Worm (Caenorhabditis elegans) whole organism, young adult: ENCODE data around the gene srbc-62.

Source experiments
- B0035.1 ChIP-seq: sonication (generic microtip); optimal IDR thresholded peaks from 2 replicates; lab custom pipeline; 2016; ENCODE audit warnings: missing genetic modification characterization, mild to moderate bottlenecking, missing compliant biosample characterization, missing genotype, missing genetic modification reagents
- B0336.3 ChIP-seq: fragments of 200-800 bp; sonication (Bioruptor generic); IDR thresholded peaks from 2 replicates; pipeline ENCODE4 v1.3.6; 2022; ENCODE audit warnings: missing genetic modification characterization, missing compliant biosample characterization
- F33H1.4 ChIP-seq: fragments of 200-800 bp; sonication (Bioruptor generic); IDR thresholded peaks from 2 replicates; pipeline ENCODE4 v1.3.6; 2022; ENCODE audit warnings: missing genetic modification reagents, missing genetic modification characterization, missing compliant biosample characterization
- F37B4.10 ChIP-seq: fragments of 200-800 bp; sonication (Bioruptor generic); IDR thresholded peaks from 2 replicates; pipeline ENCODE4 v1.3.6; 2022; ENCODE audit warnings: missing genetic modification characterization, missing compliant biosample characterization
- F55B11.4 ChIP-seq: sonication (generic microtip); optimal IDR thresholded peaks from 2 replicates; lab custom pipeline; 2016; ENCODE audit warnings: missing compliant biosample characterization, missing genetic modification characterization, borderline replicate concordance; ENCODE audit not compliant: insufficient read depth
- F57C9.4 ChIP-seq: sonication (generic microtip); optimal IDR thresholded peaks from 2 replicates; lab custom pipeline; 2017; ENCODE audit warnings: mild to moderate bottlenecking, missing genetic modification characterization, missing compliant biosample characterization
- K11D2.4 ChIP-seq: fragments of 200-800 bp; sonication (Bioruptor generic); IDR thresholded peaks from 2 replicates; pipeline ENCODE4 v1.3.6; 2022; ENCODE audit warnings: missing genetic modification reagents, missing genetic modification characterization, missing compliant biosample characterization
- K12H6.12 ChIP-seq: fragments of 200-800 bp; sonication (Bioruptor generic); optimal IDR thresholded peaks from 2 replicates; lab custom pipeline; 2018; ENCODE audit warnings: mild to moderate bottlenecking, missing genetic modification characterization, missing compliant biosample characterization
- T26A5.8 ChIP-seq: sonication (generic microtip); optimal IDR thresholded peaks from 2 replicates; lab custom pipeline; 2016; ENCODE audit warnings: missing genetic modification characterization, missing compliant biosample characterization
- Y53F4B.3 ChIP-seq: fragments of 200-800 bp; sonication (Bioruptor generic); IDR thresholded peaks from 2 replicates; pipeline ENCODE4 v1.3.6; 2022; ENCODE audit warnings: missing genetic modification reagents, missing genetic modification characterization, missing compliant biosample characterization
- Y53G8AR.9 ChIP-seq: fragments of 200-800 bp; sonication (Bioruptor generic); conservative IDR thresholded peaks from 2 replicates; pipeline ENCODE4 v1.3.6; 2022; ENCODE audit warnings: missing genetic modification reagents, missing genetic modification characterization, missing compliant biosample characterization
- Y67H2A.10 ChIP-seq: fragments of 200-800 bp; sonication (Bioruptor generic); conservative IDR thresholded peaks from 2 replicates; pipeline ENCODE4 v1.3.6; 2022; ENCODE audit warnings: missing genetic modification reagents, missing genetic modification characterization, missing compliant biosample characterization
- Y79H2A.3 ChIP-seq: fragments of 200-800 bp; sonication (Bioruptor generic); conservative IDR thresholded peaks from 2 replicates; pipeline ENCODE4 v1.3.6; 2022; ENCODE audit warnings: missing genetic modification reagents, missing genetic modification characterization, missing compliant biosample characterization
- aptf-2 ChIP-seq: fragments of 200-800 bp; sonication (Bioruptor generic); conservative IDR thresholded peaks from 2 replicates; pipeline ENCODE4 v1.3.6; 2022; ENCODE audit warnings: missing genetic modification reagents, missing genetic modification characterization, missing compliant biosample characterization
- attf-5 ChIP-seq: fragments of 200-800 bp; sonication (Bioruptor generic); optimal IDR thresholded peaks from 2 replicates; lab custom pipeline; 2018; ENCODE audit warnings: mild to moderate bottlenecking, missing genetic modification characterization, missing compliant biosample characterization
- cebp-1 ChIP-seq, 2 experiments: fragments of 200-800 bp in 1 of 2; sonication (Bioruptor generic) in 1 of 2; sonication (generic microtip) in 1 of 2; IDR thresholded peaks in 1 of 2; optimal IDR thresholded peaks in 1 of 2; 2 replicates each; pipeline versions ENCODE4 v1.3.6 to Lab custom; 2017 to 2022; ENCODE audit warnings: missing compliant biosample characterization in 2 of 2, missing genetic modification characterization in 2 of 2, mild to moderate bottlenecking in 1 of 2, missing genetic modification reagents in 1 of 2, moderate library complexity in 1 of 2
- cebp-2 ChIP-seq: fragments of 200-800 bp; sonication (Bioruptor generic); IDR thresholded peaks from 2 replicates; pipeline ENCODE4 v1.3.6; 2022; ENCODE audit warnings: missing genetic modification characterization, missing compliant biosample characterization
- ceh-79 ChIP-seq: sonication (generic microtip); optimal IDR thresholded peaks from 2 replicates; lab custom pipeline; 2017; ENCODE audit warnings: mild to moderate bottlenecking, missing genetic modification characterization, missing compliant biosample characterization
- ets-4 ChIP-seq: fragments of 200-800 bp; sonication (Bioruptor generic); optimal IDR thresholded peaks from 2 replicates; lab custom pipeline; 2018; ENCODE audit warnings: mild to moderate bottlenecking, missing genetic modification characterization, missing compliant biosample characterization
- hmg-1.2 ChIP-seq: fragments of 200-800 bp; sonication (Bioruptor generic); IDR thresholded peaks from 2 replicates; pipeline ENCODE4 v1.3.6; 2022; ENCODE audit warnings: missing genetic modification reagents, missing genetic modification characterization, missing compliant biosample characterization
- hrde-1 ChIP-seq: sonication (generic microtip); optimal IDR thresholded peaks from 2 replicates; lab custom pipeline; 2016; ENCODE audit warnings: missing genetic modification characterization, mild to moderate bottlenecking, missing compliant biosample characterization, moderate library complexity, missing genotype, missing genetic modification reagents, borderline replicate concordance
- lin-35 ChIP-seq, 3 experiments: fragments of 150-350 bp in 2 of 3; sonication (generic microtip) in 1 of 3; optimal IDR thresholded peaks; 2 replicates each; lab custom pipeline; 2014 to 2018; ENCODE audit warnings: missing biosample characterization in 3 of 3, missing genetic modification characterization in 3 of 3, missing genetic modification reagents in 3 of 3
- lin-40 ChIP-seq: sonication (generic microtip); optimal IDR thresholded peaks from 2 replicates; lab custom pipeline; 2016; ENCODE audit warnings: missing genetic modification characterization, mild to moderate bottlenecking, missing compliant biosample characterization, missing genotype, missing genetic modification reagents
- lsl-1 ChIP-seq: fragments of 200-800 bp; sonication (Bioruptor generic); optimal IDR thresholded peaks from 2 replicates; lab custom pipeline; 2018; ENCODE audit warnings: mild to moderate bottlenecking, missing genetic modification characterization, moderate library complexity, missing compliant biosample characterization
- lsy-27 ChIP-seq: sonication (generic microtip); optimal IDR thresholded peaks from 2 replicates; lab custom pipeline; 2017; ENCODE audit warnings: missing genetic modification characterization, mild to moderate bottlenecking, missing compliant biosample characterization, antibody characterized with exemption, missing genotype, borderline replicate concordance; ENCODE audit not compliant: insufficient read depth
- nfyb-1 ChIP-seq: fragments of 200-800 bp; sonication (Bioruptor generic); IDR thresholded peaks from 2 replicates; pipeline ENCODE4 v1.3.6; 2022; ENCODE audit warnings: missing genetic modification reagents, missing genetic modification characterization, missing compliant biosample characterization
- nhr-179 ChIP-seq: sonication (generic microtip); optimal IDR thresholded peaks from 2 replicates; lab custom pipeline; 2016; ENCODE audit warnings: mild to moderate bottlenecking, missing genetic modification characterization, missing compliant biosample characterization
- nhr-27 ChIP-seq: fragments of 200-800 bp; sonication (Bioruptor generic); optimal IDR thresholded peaks from 2 replicates; lab custom pipeline; 2018; ENCODE audit warnings: mild to moderate bottlenecking, missing genetic modification characterization, moderate library complexity, missing compliant biosample characterization
- nhr-80 ChIP-seq: sonication (generic microtip); optimal IDR thresholded peaks from 2 replicates; lab custom pipeline; 2016; ENCODE audit warnings: missing genetic modification characterization, missing compliant biosample characterization
- nhr-90 ChIP-seq: sonication (generic microtip); optimal IDR thresholded peaks from 2 replicates; lab custom pipeline; 2016; ENCODE audit warnings: missing genotype, mild to moderate bottlenecking, missing genetic modification characterization, missing compliant biosample characterization
- repo-1 ChIP-seq: sonication (generic microtip); optimal IDR thresholded peaks from 2 replicates; lab custom pipeline; 2017; ENCODE audit warnings: mild to moderate bottlenecking, missing genetic modification characterization, missing compliant biosample characterization
- sea-2 ChIP-seq: fragments of 200-800 bp; sonication (Bioruptor generic); IDR thresholded peaks from 2 replicates; pipeline ENCODE4 v1.3.6; 2022; ENCODE audit warnings: missing genetic modification characterization, missing compliant biosample characterization
- snpc-3.4 ChIP-seq: sonication (generic microtip); optimal IDR thresholded peaks from 2 replicates; lab custom pipeline; 2017; ENCODE audit warnings: missing genetic modification characterization, mild to moderate bottlenecking, missing compliant biosample characterization, antibody characterized with exemption, moderate library complexity, missing genotype, missing genetic modification reagents
- sptf-2 ChIP-seq: fragments of 200-800 bp; sonication (Bioruptor generic); optimal IDR thresholded peaks from 2 replicates; lab custom pipeline; 2018; ENCODE audit warnings: mild to moderate bottlenecking, missing genetic modification characterization, missing compliant biosample characterization
- tbp1 ChIP-seq: fragments of 200-800 bp; sonication (Bioruptor generic); optimal IDR thresholded peaks from 2 replicates; lab custom pipeline; 2018; ENCODE audit warnings: mild to moderate bottlenecking, missing genetic modification characterization, missing compliant biosample characterization
- tbx-9 ChIP-seq: sonication (generic microtip); optimal IDR thresholded peaks from 2 replicates; lab custom pipeline; 2016; ENCODE audit warnings: borderline replicate concordance, missing genetic modification characterization, inconsistent platforms, missing compliant biosample characterization
- unc-130 ChIP-seq: sonication (generic microtip); optimal IDR thresholded peaks from 2 replicates; lab custom pipeline; 2016; ENCODE audit warnings: missing genetic modification reagents, missing genetic modification characterization, missing compliant biosample characterization
- xnd-1 ChIP-seq: sonication (generic microtip); optimal IDR thresholded peaks from 2 replicates; lab custom pipeline; 2016; ENCODE audit warnings: missing genotype, missing genetic modification reagents, missing genetic modification characterization, missing compliant biosample characterization
- zfh-2 ChIP-seq: fragments of 200-800 bp; sonication (Bioruptor generic); conservative IDR thresholded peaks from 2 replicates; pipeline ENCODE4 v1.3.6; 2022; ENCODE audit warnings: missing genetic modification reagents, missing genetic modification characterization, missing compliant biosample characterization
- ztf-26 ChIP-seq: sonication (generic microtip); optimal IDR thresholded peaks from 2 replicates; lab custom pipeline; 2017; ENCODE audit warnings: missing genetic modification characterization, missing compliant biosample characterization

Gene srbc-62

ce11 chrV:17236345-17236744 is 18.6 kb downstream of the srbc-62 start, which contains the start of gene T19C9.10:
Gene T19C9.10, plus strand, starts transcription at chrV:17236592.
- TF ChIP-seq B0336.3 (GFP tag; lab: Robert Waterston, UW) = no peak
- no peak for TF ChIP-seq attf-5 (GFP tag; lab: Kevin White, UChicago)
- TF ChIP-seq lin-35 (GFP tag; optimal IDR thresholded peaks at IDR 0.05; lab: Kevin White, UChicago) = no peak
- no peak for TF ChIP-seq Y53F4B.3 (GFP tag; lab: Robert Waterston, UW)
- no peak for TF ChIP-seq F55B11.4
- TF ChIP-seq xnd-1 (tag; lab: Kevin White, UChicago) = no peak
- TF ChIP-seq K11D2.4 = no peak
- no peak for TF ChIP-seq lin-40 (tag; lab: Kevin White, UChicago)
- no peak for TF ChIP-seq F33H1.4
- TF ChIP-seq Y53G8AR.9 (GFP tag; lab: Robert Waterston, UW) = no peak
- TF ChIP-seq sptf-2 = no peak
- TF ChIP-seq lsy-27 (tag; lab: Kevin White, UChicago) = no peak
- no peak for TF ChIP-seq nhr-179 (tag; lab: Kevin White, UChicago)
- no peak for TF ChIP-seq zfh-2 (GFP tag; lab: Robert Waterston, UW)
- no peak for TF ChIP-seq nhr-90
- no peak for TF ChIP-seq cebp-1 (GFP tag; IDR thresholded peaks at IDR 0.05; lab: Robert Waterston, UW)
- no peak for TF ChIP-seq cebp-1 (tag; optimal IDR thresholded peaks at IDR 0.05; lab: Kevin White, UChicago)
- TF ChIP-seq lsl-1 (GFP tag; lab: Kevin White, UChicago) = no peak

- no peak for TF ChIP-seq unc-130 (GFP tag; lab: Kevin White, UChicago)
- no peak for TF ChIP-seq nhr-27
- TF ChIP-seq aptf-2 (GFP tag; lab: Robert Waterston, UW) = no peak
- TF ChIP-seq nfyb-1 = no peak
- TF ChIP-seq ets-4 = no peak
- TF ChIP-seq ztf-26 (tag; lab: Kevin White, UChicago) = no peak
- TF ChIP-seq cebp-2 = no peak
- peak; percentile 55 for TF ChIP-seq nhr-80 (tag; lab: Kevin White, UChicago)
These were observed 21.0 kb downstream of the srbc-62 start, which contains the start of gene T19C9.8 for ce11 chrV:17238799-17239198. Gene T19C9.8, plus strand, starts transcription at chrV:17239097.

- TF ChIP-seq sea-2 (GFP tag; lab: Robert Waterston, UW) (0 out of 2 replicates have a peak, but pooled peaks have one; percentile 45), nhr-90 (no peak), snpc-3.4 (tag; lab: Kevin White, UChicago) (no peak), B0035.1 (tag; lab: Kevin White, UChicago) (no peak), F37B4.10 (GFP tag; lab: Robert Waterston, UW) (0 out of 2 replicates have a peak, but pooled peaks have one; percentile 13), tbp1 (GFP tag; lab: Kevin White, UChicago) (no peak), nhr-27 (no peak), ceh-79 (no peak), repo-1 (tag; lab: Kevin White, UChicago) (no peak), Y67H2A.10 (GFP tag; lab: Robert Waterston, UW) (no peak), nhr-80 (tag; lab: Kevin White, UChicago) (no peak), aptf-2 (GFP tag; lab: Robert Waterston, UW) (no peak), zfh-2 (GFP tag; lab: Robert Waterston, UW) (peak; percentile 82), tbx-9 (no peak), T26A5.8 (tag; lab: Kevin White, UChicago) (no peak), hmg-1.2 (GFP tag; lab: Robert Waterston, UW) (no peak), ets-4 (no peak), hrde-1 (tag; lab: Kevin White, UChicago) (no peak), K12H6.12 (tag; lab: Kevin White, UChicago) (no peak), F57C9.4 (tag; lab: Kevin White, UChicago) (no peak), xnd-1 (tag; lab: Kevin White, UChicago) (no peak), Y79H2A.3 (GFP tag; lab: Robert Waterston, UW) (no peak)
These were observed 22.9 kb downstream of the srbc-62 start for ce11 chrV:17240579-17241277.
